Worm (Caenorhabditis elegans): ENCODE data around the gene unc-78.

DNA sequence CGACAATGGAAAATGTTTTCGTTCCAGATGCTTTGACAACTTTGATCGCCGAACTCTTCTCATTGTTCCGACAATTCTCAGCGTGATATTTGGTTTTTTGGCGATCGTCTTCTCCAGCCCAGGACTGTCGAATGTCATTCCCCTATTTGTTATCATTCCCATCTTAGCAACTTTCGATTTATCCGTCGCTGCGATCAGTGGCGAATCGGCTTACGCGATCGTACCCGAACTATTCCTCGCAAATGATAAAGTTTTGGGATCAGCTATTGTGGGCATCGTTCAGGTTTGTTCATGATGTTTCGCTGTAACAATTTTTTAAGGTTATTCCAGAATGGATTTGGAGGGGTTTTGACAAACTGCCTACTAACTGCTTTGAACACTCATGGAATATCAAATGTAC lies 14.7 kb downstream of the unc-78 start:
- TF ChIP-seq tab-1 (GFP tag; IDR thresholded peaks at IDR 0.05) (no peak), T22C8.4 (GFP tag; IDR thresholded peaks at IDR 0.05) (no peak), flt-1 (GFP tag; IDR thresholded peaks at IDR 0.05) (no peak), ref-1 (GFP tag; conservative IDR thresholded peaks at IDR 0.05) (no peak), cog-1 (tag; optimal IDR thresholded peaks at IDR 0.05) (no peak), klf-2 (GFP tag; conservative IDR thresholded peaks at IDR 0.05) (no peak), ztf-29 (GFP tag; IDR thresholded peaks at IDR 0.05) (no peak)

Data from whole organism, midembryonic.